Fruit fly (Drosophila melanogaster) whole organism, adult: ENCODE measurements around the gene CG13457.

ENCODE experiments used
- CG11617 ChIP-seq: fragments of 200-800 bp; sonication (Bioruptor generic); optimal IDR thresholded peaks from 2 replicates; lab custom pipeline; 2017; ENCODE audit warnings: mild to moderate bottlenecking, missing biosample characterization, missing genetic modification reagents, missing genetic modification characterization
- CG12768 ChIP-seq: fragments of 200-800 bp; sonication (Bioruptor generic); optimal IDR thresholded peaks from 2 replicates; lab custom pipeline; 2017; ENCODE audit warnings: missing biosample characterization, missing genetic modification characterization, mild to moderate bottlenecking, moderate library complexity, missing genetic modification reagents
- CG14711 ChIP-seq: fragments of 200-800 bp; sonication (Bioruptor generic); optimal IDR thresholded peaks from 2 replicates; lab custom pipeline; 2018; ENCODE audit warnings: missing biosample characterization, mild to moderate bottlenecking, missing genetic modification characterization, moderate library complexity
- CG1620 ChIP-seq: fragments of 200-800 bp; sonication (Bioruptor generic); optimal IDR thresholded peaks from 2 replicates; lab custom pipeline; 2016; ENCODE audit warnings: missing biosample characterization, missing genetic modification characterization
- CG5204 ChIP-seq: fragments of 200-800 bp; sonication (Bioruptor generic); optimal IDR thresholded peaks from 2 replicates; lab custom pipeline; 2016; ENCODE audit warnings: missing biosample characterization, missing genetic modification characterization
- CG7045 ChIP-seq: fragments of 200-800 bp; sonication (Bioruptor generic); optimal IDR thresholded peaks from 2 replicates; lab custom pipeline; 2017; ENCODE audit warnings: missing biosample characterization, mild to moderate bottlenecking, missing genetic modification characterization
- Clk ChIP-seq: fragments of 200-800 bp; sonication (Bioruptor generic); optimal IDR thresholded peaks from 2 replicates; lab custom pipeline; 2017; ENCODE audit warnings: missing biosample characterization, missing genetic modification characterization
- Hr96 ChIP-seq: fragments of 200-800 bp; sonication (Bioruptor generic); optimal IDR thresholded peaks from 2 replicates; lab custom pipeline; 2016; ENCODE audit warnings: missing biosample characterization, missing genetic modification characterization
- Mnt ChIP-seq: fragments of 200-800 bp; sonication (Bioruptor generic); optimal IDR thresholded peaks from 2 replicates; lab custom pipeline; 2016; ENCODE audit warnings: missing biosample characterization, mild to moderate bottlenecking, missing genetic modification characterization
- cnc ChIP-seq, 2 experiments: fragments of >200 bp; optimal IDR thresholded peaks; 2 replicates each; lab custom pipeline; 2017
- kay ChIP-seq: fragments of 200-800 bp; sonication (Bioruptor generic); peaks from one replicate; lab custom pipeline; 2016; ENCODE audit warnings: missing biosample characterization, missing genetic modification characterization, borderline replicate concordance
- pad ChIP-seq: fragments of 200-800 bp; sonication (Bioruptor generic); optimal IDR thresholded peaks from 3 replicates; lab custom pipeline; 2017; ENCODE audit warnings: missing biosample characterization, missing genetic modification characterization, mild to moderate bottlenecking, moderate library complexity, missing genetic modification reagents
- toe ChIP-seq: fragments of 200-800 bp; sonication (Bioruptor generic); optimal IDR thresholded peaks from 2 replicates; lab custom pipeline; 2016; ENCODE audit warnings: missing biosample characterization, missing genetic modification characterization

dm6 chr3L:15125717-15126116 is 5.5 kb downstream of the CG13457 start:
- TF ChIP-seq CG12768, result no peak
- TF ChIP-seq CG5204 (GFP tag; lab: Kevin White, UChicago), result no peak
- TF ChIP-seq pad, result no peak
- TF ChIP-seq Mnt (GFP tag; lab: Kevin White, UChicago), result no peak
- no peak for TF ChIP-seq cnc (optimal IDR thresholded peaks at IDR 0.05; lab: Kevin White, UChicago)
- no peak for TF ChIP-seq CG14711 (tag; lab: Kevin White, UChicago)
- no peak for TF ChIP-seq toe (GFP tag; lab: Kevin White, UChicago)
- TF ChIP-seq CG7045 (GFP tag; lab: Kevin White, UChicago), result no peak
- TF ChIP-seq CG1620, result no peak
- no peak for TF ChIP-seq Clk (GFP tag; lab: Kevin White, UChicago)
- no peak for TF ChIP-seq Hr96 (GFP tag; lab: Kevin White, UChicago)
- TF ChIP-seq CG11617 (GFP tag; lab: Kevin White, UChicago), result no peak
- no peak for TF ChIP-seq kay (GFP tag; lab: Kevin White, UChicago)
